Worm (Caenorhabditis elegans): ENCODE data around the gene crn-5.
A peak's percentile ranks its signal among the peaks of the same experiment; 100 is the strongest.

The crn-5 gene

DNA sequence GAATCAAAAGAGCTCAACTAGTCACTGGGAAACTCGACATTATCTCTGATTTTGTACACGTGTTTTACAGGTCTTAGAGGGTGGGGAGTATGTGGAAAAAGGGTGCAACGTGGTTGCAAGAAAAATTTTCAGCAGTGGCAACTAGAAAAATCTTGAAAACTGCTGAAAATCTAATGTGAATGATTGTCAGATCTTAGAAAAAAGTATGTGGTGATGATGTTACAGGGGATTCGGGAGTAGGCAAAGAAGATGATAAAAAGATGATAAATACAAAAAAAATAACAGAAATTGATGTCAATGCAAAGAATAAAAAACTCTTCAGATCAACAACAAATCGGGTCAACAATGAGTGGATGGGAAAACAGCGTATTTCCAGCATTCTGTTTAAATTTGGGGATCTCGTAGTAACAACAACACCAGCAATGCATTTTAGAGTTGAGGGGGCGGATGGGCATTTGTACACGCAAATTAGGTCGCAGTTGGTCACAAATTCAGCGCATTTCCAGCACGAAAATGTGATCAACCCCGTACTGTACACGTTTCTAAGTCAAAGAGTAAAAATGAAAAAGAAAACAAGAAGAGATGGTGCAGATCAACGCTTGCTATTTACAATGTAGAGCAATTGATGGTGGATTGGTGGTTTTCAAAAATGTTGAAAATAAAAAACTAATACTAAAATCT is 49.0 kb upstream of the crn-5 start (continued):
- TF ChIP-seq egl-44 (GFP tag; IDR thresholded peaks at IDR 0.05) (peak; percentile 40; the same call in 1 of the 2 replicates), ceh-79 (tag; optimal IDR thresholded peaks at IDR 0.05) (no peak), F33H1.4 (GFP tag; IDR thresholded peaks at IDR 0.05) (no peak), sptf-2 (GFP tag; optimal IDR thresholded peaks at IDR 0.05) (no peak), attf-5 (GFP tag; optimal IDR thresholded peaks at IDR 0.05) (peak; percentile 31), sea-2 (GFP tag; IDR thresholded peaks at IDR 0.05) (peak; percentile 54; the same call in 1 of the 2 replicates), F23B12.7 (tag; optimal IDR thresholded peaks at IDR 0.05; ENCODE audit: insufficient read depth) (no peak), zfh-2 (GFP tag; conservative IDR thresholded peaks at IDR 0.05) (no peak), repo-1 (tag; optimal IDR thresholded peaks at IDR 0.05) (peak; percentile 76), fkh-3 (tag; optimal IDR thresholded peaks at IDR 0.05) (no peak), F10E7.11 (tag; optimal IDR thresholded peaks at IDR 0.05) (no peak), madf-3 (GFP tag; IDR thresholded peaks at IDR 0.05) (peak; percentile 82; the same call in 1 of the 2 replicates), akir-1 (GFP tag; optimal IDR thresholded peaks at IDR 0.05) (no peak), snpc-4 (GFP tag; optimal IDR thresholded peaks at IDR 0.05) (no peak), snpc-4 (tag; optimal IDR thresholded peaks at IDR 0.05) (peak in 1 of 4 experiments; percentile 2), mel-28 (tag; optimal IDR thresholded peaks at IDR 0.05; ENCODE audit: borderline replicate concordance) (no peak), K12H6.12 (tag; optimal IDR thresholded peaks at IDR 0.05) (peak; percentile 47), mcd-1 (GFP tag; IDR thresholded peaks at IDR 0.05) (no peak), somi-1 (GFP tag; optimal IDR thresholded peaks at IDR 0.05) (no peak), lin-35 (GFP tag; optimal IDR thresholded peaks at IDR 0.05) (peak in 1 of 3 experiments; percentile 23), F39B2.1 (GFP tag; IDR thresholded peaks at IDR 0.05) (0 out of 2 replicates have a peak, but pooled peaks have one; percentile 9), nhr-27 (tag; optimal IDR thresholded peaks at IDR 0.05) (no peak), B0019.2 (GFP tag; conservative IDR thresholded peaks at IDR 0.05) (no peak), F57C9.4 (tag; optimal IDR thresholded peaks at IDR 0.05) (peak; percentile 66), cebp-2 (GFP tag; IDR thresholded peaks at IDR 0.05) (0 out of 2 replicates have a peak, but pooled peaks have one; percentile 73), D2030.7 (GFP tag; IDR thresholded peaks at IDR 0.05) (no peak), hlh-12 (tag; optimal IDR thresholded peaks at IDR 0.05) (no peak), efl-1 (GFP tag; optimal IDR thresholded peaks at IDR 0.05) (no peak), pbrm-1 (GFP tag; IDR thresholded peaks at IDR 0.05) (no peak; the same call in 1 of the 2 replicates), B0261.1 (tag; optimal IDR thresholded peaks at IDR 0.05) (no peak), him-1 (tag; optimal IDR thresholded peaks at IDR 0.05) (no peak), cebp-1 (GFP tag; IDR thresholded peaks at IDR 0.05) (peak; percentile 65), cebp-1 (tag; optimal IDR thresholded peaks at IDR 0.05) (peak; percentile 49), dpl-1 (GFP tag; optimal IDR thresholded peaks at IDR 0.05) (no peak), hrde-1 (tag; optimal IDR thresholded peaks at IDR 0.05; ENCODE audit: borderline replicate concordance) (no peak), F22D6.2 (tag; optimal IDR thresholded peaks at IDR 0.05) (no peak), Y56A3A.18 (GFP tag; IDR thresholded peaks at IDR 0.05) (0 out of 2 replicates have a peak, but pooled peaks have one; percentile 11), B0035.1 (tag; optimal IDR thresholded peaks at IDR 0.05) (no peak), pha-4 (tag; optimal IDR thresholded peaks at IDR 0.05) (no peak), nhr-80 (tag; optimal IDR thresholded peaks at IDR 0.05) (no peak), aptf-3 (GFP tag; IDR thresholded peaks at IDR 0.05) (0 out of 2 replicates have a peak, but pooled peaks have one; percentile 4), egl-18 (GFP tag; IDR thresholded peaks at IDR 0.05) (no peak), ceh-100 (GFP tag; IDR thresholded peaks at IDR 0.05) (no peak; the same call in 1 of the 2 replicates), F55B11.4 (tag; optimal IDR thresholded peaks at IDR 0.05; ENCODE audit: borderline replicate concordance, insufficient read depth) (no peak), ztf-28 (GFP tag; IDR thresholded peaks at IDR 0.05) (peak; percentile 40; the same call in 1 of the 2 replicates), T07F8.4 (tag; optimal IDR thresholded peaks at IDR 0.05) (no peak), F57A8.1 (GFP tag; optimal IDR thresholded peaks at IDR 0.05) (no peak), madf-6 (GFP tag; IDR thresholded peaks at IDR 0.05) (peak; percentile 27; the same call in 1 of the 2 replicates)
